Worm (Caenorhabditis elegans) whole organism, L2 larva: Measurements from ENCODE around the gene bath-20.
"Not testable (repeated sequence)": the region's sequence is repeated elsewhere in the genome, so short reads cannot be mapped to it uniquely, and the experiment has no call there.

ENCODE experiments used
- F13H6.1 ChIP-seq: sonication (generic microtip); optimal IDR thresholded peaks from 2 replicates; lab custom pipeline; 2016; ENCODE audit warnings: missing genetic modification characterization, missing compliant biosample characterization
- ZK546.5 ChIP-seq: sonication (generic microtip); optimal IDR thresholded peaks from 2 replicates; lab custom pipeline; 2017; ENCODE audit warnings: missing biosample characterization, missing genetic modification characterization
- aly-2 ChIP-seq: fragments of 150-350 bp; optimal IDR thresholded peaks from 2 replicates; lab custom pipeline; 2014; ENCODE audit warnings: missing biosample characterization, missing genetic modification characterization
- ama-1 ChIP-seq: fragments of 150-350 bp; optimal IDR thresholded peaks from 2 replicates; lab custom pipeline; 2018; ENCODE audit warnings: inconsistent platforms
- blmp-1 ChIP-seq: sonication (generic microtip); optimal IDR thresholded peaks from 2 replicates; lab custom pipeline; 2017; ENCODE audit warnings: missing genetic modification characterization, mild to moderate bottlenecking, missing compliant biosample characterization, antibody characterized with exemption, moderate library complexity; ENCODE audit not compliant: insufficient read depth
- ceh-16 ChIP-seq: fragments of 150-350 bp; optimal IDR thresholded peaks from 2 replicates; lab custom pipeline; 2014; ENCODE audit warnings: missing biosample characterization, missing genetic modification characterization
- egl-27 ChIP-seq: sonication (generic microtip); optimal IDR thresholded peaks from 3 replicates; lab custom pipeline; 2017; ENCODE audit warnings: missing biosample characterization, missing genetic modification reagents, missing genetic modification characterization
- elt-1 ChIP-seq: fragments of 150-350 bp; optimal IDR thresholded peaks from 2 replicates; lab custom pipeline; 2014; ENCODE audit warnings: missing biosample characterization, missing genetic modification characterization
- elt-3 ChIP-seq: sonication (generic microtip); optimal IDR thresholded peaks from 2 replicates; lab custom pipeline; 2017; ENCODE audit warnings: missing biosample characterization, missing genetic modification characterization
- fos-1 ChIP-seq: fragments of 150-350 bp; optimal IDR thresholded peaks from 2 replicates; lab custom pipeline; 2014; ENCODE audit warnings: missing biosample characterization, missing genetic modification characterization
- gmeb-1 ChIP-seq: fragments of 150-350 bp; optimal IDR thresholded peaks from 2 replicates; lab custom pipeline; 2014; ENCODE audit warnings: missing biosample characterization, missing genetic modification characterization
- lin-11 ChIP-seq: fragments of 150-350 bp; sonication (generic microtip); optimal IDR thresholded peaks from 2 replicates; lab custom pipeline; 2014; ENCODE audit warnings: missing biosample characterization, missing genetic modification characterization, inconsistent platforms, mixed read lengths
- lin-13 ChIP-seq: fragments of 150-350 bp; optimal IDR thresholded peaks from 2 replicates; lab custom pipeline; 2014; ENCODE audit warnings: missing biosample characterization, missing genetic modification reagents, missing genetic modification characterization
- lin-39 ChIP-seq: fragments of 150-350 bp; optimal IDR thresholded peaks from 2 replicates; lab custom pipeline; 2014; ENCODE audit warnings: missing biosample characterization, missing genetic modification reagents, missing genetic modification characterization
- lsy-2 ChIP-seq, 2 experiments: fragments of 150-350 bp in 1 of 2; sonication (generic microtip) in 1 of 2; optimal IDR thresholded peaks; 2 replicates each; lab custom pipeline; 2014 to 2017; ENCODE audit warnings: missing biosample characterization in 2 of 2, missing genetic modification characterization in 2 of 2
- mbf-1 ChIP-seq: sonication (generic microtip); optimal IDR thresholded peaks from 2 replicates; lab custom pipeline; 2017; ENCODE audit warnings: missing biosample characterization, missing genetic modification characterization
- nhr-10 ChIP-seq: sonication (generic microtip); optimal IDR thresholded peaks from 2 replicates; lab custom pipeline; 2017; ENCODE audit warnings: missing biosample characterization, missing genetic modification characterization
- nhr-12 ChIP-seq: fragments of 150-350 bp; optimal IDR thresholded peaks from 2 replicates; lab custom pipeline; 2014; ENCODE audit warnings: missing biosample characterization, missing genetic modification characterization
- nhr-237 ChIP-seq: fragments of 150-350 bp; optimal IDR thresholded peaks from 2 replicates; lab custom pipeline; 2014; ENCODE audit warnings: missing biosample characterization, missing genetic modification characterization
- nhr-25 ChIP-seq: fragments of 150-350 bp; sonication (generic microtip); optimal IDR thresholded peaks from 3 replicates; lab custom pipeline; 2014; ENCODE audit warnings: missing biosample characterization, missing genetic modification characterization
- nhr-6 ChIP-seq: fragments of 150-350 bp; optimal IDR thresholded peaks from 2 replicates; lab custom pipeline; 2014; ENCODE audit warnings: missing biosample characterization, missing genetic modification characterization
- nhr-77 ChIP-seq: fragments of 150-350 bp; optimal IDR thresholded peaks from 2 replicates; lab custom pipeline; 2014; ENCODE audit warnings: missing biosample characterization, missing genetic modification characterization
- peb-1 ChIP-seq: fragments of 150-350 bp; optimal IDR thresholded peaks from 2 replicates; lab custom pipeline; 2014; ENCODE audit warnings: missing biosample characterization, missing genetic modification characterization
- sem-4 ChIP-seq: fragments of 150-350 bp; optimal IDR thresholded peaks from 2 replicates; lab custom pipeline; 2014; ENCODE audit warnings: missing biosample characterization, missing genetic modification reagents, missing genetic modification characterization
- skn-1 ChIP-seq: sonication (generic microtip); optimal IDR thresholded peaks from 2 replicates; lab custom pipeline; 2017; ENCODE audit warnings: missing biosample characterization, missing genetic modification characterization
- sma-3 ChIP-seq: sonication (generic microtip); optimal IDR thresholded peaks from 2 replicates; lab custom pipeline; 2016; ENCODE audit warnings: missing genetic modification reagents, missing genetic modification characterization, missing compliant biosample characterization
- snpc-4 ChIP-seq: fragments of 150-350 bp; optimal IDR thresholded peaks from 2 replicates; lab custom pipeline; 2014; ENCODE audit warnings: missing biosample characterization, missing genetic modification characterization
- unc-55 ChIP-seq: fragments of 150-350 bp; sonication (generic microtip); optimal IDR thresholded peaks from 3 replicates; lab custom pipeline; 2014; ENCODE audit warnings: missing biosample characterization, missing genetic modification reagents, missing genetic modification characterization
- unc-62 ChIP-seq: fragments of 150-350 bp; optimal IDR thresholded peaks from 2 replicates; lab custom pipeline; 2014; ENCODE audit warnings: missing biosample characterization, missing genetic modification reagents, missing genetic modification characterization
- zag-1 ChIP-seq: fragments of 150-350 bp; optimal IDR thresholded peaks from 2 replicates; lab custom pipeline; 2014; ENCODE audit warnings: missing biosample characterization, missing genetic modification characterization
- ztf-1 ChIP-seq: fragments of 200-800 bp; sonication (Bioruptor generic); conservative IDR thresholded peaks from 2 replicates; pipeline ENCODE4 v1.3.6; 2022; ENCODE audit warnings: missing genetic modification characterization, missing compliant biosample characterization

The bath-20 gene

DNA sequence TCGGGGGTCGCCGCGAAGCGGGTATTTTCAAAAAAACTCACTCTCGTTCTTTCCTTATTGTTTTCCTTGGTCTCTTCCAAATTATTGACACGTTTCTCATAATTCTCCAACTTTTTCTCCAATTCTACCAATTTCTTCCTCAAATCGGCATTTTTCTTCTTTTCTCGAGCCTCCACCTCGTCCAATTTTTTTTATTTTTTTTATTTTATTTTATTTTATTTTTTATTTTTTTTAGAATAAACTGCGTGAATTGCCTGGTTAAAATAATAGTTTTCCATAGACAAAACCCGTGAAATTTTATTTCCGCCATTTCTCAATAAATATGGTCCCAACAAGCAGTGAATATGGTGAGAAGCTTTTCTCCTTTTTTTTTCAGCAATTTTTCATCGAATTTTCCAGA lies 29.6 kb downstream of the bath-20 start, which contains the start of gene F59H6.15:
TSS of gene F59H6.15 (plus strand) at position 301 of the 400 bp plus-strand sequence.
- TF ChIP-seq elt-3 (tag; lab: Kevin White, UChicago) (no peak), ZK546.5 (tag; lab: Kevin White, UChicago) (no peak), lin-39 (tag; lab: Kevin White, UChicago) (no peak), elt-1 (tag; lab: Kevin White, UChicago) (no peak), nhr-25 (tag; lab: Kevin White, UChicago) (no peak), aly-2 (no peak), nhr-6 (no peak), egl-27 (tag; lab: Kevin White, UChicago) (no peak), ceh-16 (tag; lab: Kevin White, UChicago) (no peak), blmp-1 (tag; lab: Kevin White, UChicago) (no peak), ztf-1 (no peak), mbf-1 (no peak)

DNA sequence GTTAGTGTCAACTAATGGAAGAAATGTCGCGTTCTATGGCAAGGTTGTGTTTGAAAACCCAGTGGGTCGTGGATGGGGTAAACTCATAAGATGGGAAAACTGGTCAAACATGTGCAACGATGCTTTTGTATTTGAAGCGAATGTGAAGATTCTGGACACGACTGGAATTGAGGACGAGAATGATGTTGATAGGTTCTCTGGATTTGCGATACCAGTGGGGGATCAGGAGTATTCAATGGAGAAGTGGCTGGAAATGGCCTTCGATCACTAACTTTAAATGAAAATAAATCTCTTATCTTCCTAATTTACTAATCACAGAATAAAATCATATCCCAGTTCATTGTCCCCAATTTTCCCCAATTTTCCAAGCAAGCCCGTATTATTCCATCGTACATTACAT lies 31.2 kb downstream of the bath-20 start:
- TF ChIP-seq ceh-16 (tag; lab: Kevin White, UChicago) (no peak), nhr-6 (no peak), F13H6.1 (no peak), lsy-2 (tag; optimal IDR thresholded peaks at IDR 0.05; lab: Kevin White, UChicago) (no peak), elt-1 (tag; lab: Kevin White, UChicago) (no peak), lin-11 (tag; lab: Kevin White, UChicago) (no peak), aly-2 (no peak), lin-39 (tag; lab: Kevin White, UChicago) (no peak), unc-55 (GFP tag; lab: Kevin White, UChicago) (no peak), sem-4 (tag; lab: Kevin White, UChicago) (no peak), nhr-12 (tag; lab: Kevin White, UChicago) (no peak), zag-1 (tag; lab: Kevin White, UChicago) (no peak), nhr-25 (tag; lab: Kevin White, UChicago) (no peak), gmeb-1 (tag; lab: Kevin White, UChicago) (no peak), elt-3 (tag; lab: Kevin White, UChicago) (no peak), lin-13 (GFP tag; lab: Kevin White, UChicago) (no peak)

DNA sequence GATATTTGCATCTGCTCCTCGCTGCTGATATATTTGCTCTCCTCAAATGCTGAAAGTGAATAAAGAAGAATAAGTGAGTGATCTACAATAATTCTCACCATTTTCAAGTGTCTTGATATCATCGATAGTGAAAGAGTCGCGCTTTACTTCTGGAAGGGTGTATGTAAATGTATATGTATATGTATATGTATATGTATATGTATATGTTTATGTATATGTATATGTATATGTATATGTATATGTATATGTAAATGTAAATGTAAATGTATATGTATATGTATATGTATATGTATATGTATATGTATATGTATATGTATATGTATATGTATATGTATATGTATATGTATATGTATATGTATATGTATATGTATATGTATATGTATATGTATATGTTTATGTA lies 41.6 kb downstream of the bath-20 start, which contains the start of gene ceh-84:
TSS of gene ceh-84 (minus strand) at position 101 of the 400 bp plus-strand sequence.
- TF ChIP-seq F13H6.1; ama-1 (lab: Kevin White, UChicago); snpc-4 (tag; lab: Kevin White, UChicago): not testable (repeated sequence)

DNA sequence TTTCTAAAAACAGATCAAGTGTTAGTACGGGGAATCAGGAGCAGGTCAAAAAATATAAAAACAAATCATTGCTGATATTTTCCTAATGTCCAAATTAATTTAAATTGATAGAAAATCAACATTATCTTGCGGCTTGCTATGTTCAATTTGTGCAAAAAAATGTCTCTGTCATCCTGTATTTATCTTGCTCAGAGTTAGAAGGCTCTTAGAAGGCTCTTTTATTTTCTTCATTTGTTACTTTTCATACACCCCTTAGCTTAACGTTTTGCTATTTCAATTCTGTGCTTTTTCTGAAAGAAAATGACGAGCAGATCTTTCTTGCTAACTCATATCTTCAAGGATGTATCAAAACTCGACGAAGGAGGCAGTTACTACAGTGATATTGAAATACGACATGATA lies 43.8 kb downstream of the bath-20 start, which contains the start of gene math-19:
TSS of gene math-19 (plus strand) at position 301 of the 400 bp plus-strand sequence.
- TF ChIP-seq lin-13 (GFP tag; lab: Kevin White, UChicago); elt-1 (tag; lab: Kevin White, UChicago); nhr-12 (tag; lab: Kevin White, UChicago): not testable (repeated sequence)
- TF ChIP-seq, all 48 proteins: peak for 0; not testable (repeated sequence) for 48

DNA sequence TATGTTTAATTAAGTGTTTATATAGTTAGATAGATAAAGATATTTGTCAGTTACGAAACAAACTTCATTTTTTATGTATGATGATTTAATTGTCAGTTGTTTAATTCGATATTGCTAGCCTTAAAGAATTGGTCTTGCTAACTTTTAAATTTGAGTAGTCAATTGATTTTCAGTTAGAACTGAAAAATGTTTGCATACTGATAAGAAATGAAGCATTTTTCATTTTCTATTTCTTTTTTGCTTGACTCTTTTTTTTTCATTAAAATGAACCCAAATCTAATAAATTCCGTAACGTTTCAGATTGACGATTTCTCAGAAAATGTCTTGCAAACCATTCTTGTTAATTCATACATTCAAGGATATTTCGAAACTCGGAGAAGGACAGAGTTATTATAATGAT lies 46.1 kb downstream of the bath-20 start, which contains the start of gene math-20:
TSS of gene math-20 (plus strand) at position 301 of the 400 bp plus-strand sequence.
- TF ChIP-seq sma-3 (GFP tag; lab: Kevin White, UChicago), result no peak
- no peak for TF ChIP-seq skn-1
- TF ChIP-seq nhr-77 (tag; lab: Kevin White, UChicago), result no peak
- TF ChIP-seq lsy-2 (tag; optimal IDR thresholded peaks at IDR 0.05; lab: Kevin White, UChicago), result no peak
- no peak for TF ChIP-seq elt-3 (tag; lab: Kevin White, UChicago)

DNA sequence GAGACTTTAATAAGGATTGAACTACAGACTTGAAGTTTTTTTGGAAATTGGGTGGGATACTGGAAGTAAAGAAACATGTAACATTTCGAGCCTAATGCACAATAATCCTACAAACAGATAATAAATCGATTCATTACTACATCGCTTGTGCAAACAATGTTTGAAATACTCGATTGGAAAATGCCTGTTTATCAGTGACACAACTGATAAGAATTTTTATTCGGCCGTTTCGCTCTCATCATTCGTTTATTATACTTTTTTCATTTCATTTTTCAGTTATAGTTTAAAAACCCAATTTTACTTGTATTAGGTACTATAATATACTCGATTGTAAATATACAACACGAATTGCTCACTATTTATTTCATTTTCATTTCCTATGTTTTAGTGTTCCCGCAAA lies 46.6 kb downstream of the bath-20 start:
- TF ChIP-seq nhr-237, result no peak
- TF ChIP-seq fos-1 (tag; lab: Kevin White, UChicago), result peak; percentile 89
- peak; percentile 6 for TF ChIP-seq gmeb-1 (tag; lab: Kevin White, UChicago)
- no peak for TF ChIP-seq ztf-1

DNA sequence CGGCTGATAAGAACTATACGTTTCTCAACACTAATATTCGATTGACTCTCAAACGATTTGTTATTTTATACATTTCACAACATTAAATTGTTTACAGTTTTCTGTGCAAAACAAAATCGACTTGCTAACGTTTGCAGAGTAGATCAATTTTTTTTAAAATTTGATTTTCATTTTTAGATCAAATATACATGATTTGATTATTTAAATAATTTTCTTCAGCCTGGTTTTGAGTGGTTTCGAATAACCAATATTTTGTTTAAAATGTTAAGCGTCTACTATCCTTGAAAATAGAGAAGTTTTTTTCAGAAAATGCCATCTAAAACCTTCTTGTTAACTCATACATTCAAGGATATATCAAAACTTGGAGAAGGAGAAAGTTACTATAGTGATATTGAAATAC lies 48.6 kb downstream of the bath-20 start, which contains the start of gene math-21:
TSS of gene math-21 (plus strand) at position 301 of the 400 bp plus-strand sequence.
- TF ChIP-seq nhr-12 (tag; lab: Kevin White, UChicago) (no peak), unc-62 (no peak), ama-1 (lab: Kevin White, UChicago) (no peak), peb-1 (tag; lab: Kevin White, UChicago) (no peak), nhr-10 (tag; lab: Kevin White, UChicago) (no peak)
